Worm (Caenorhabditis elegans): ENCODE measurements around the gene K06B4.4.

- TF ChIP-seq unc-39 (tag; optimal IDR thresholded peaks at IDR 0.05) (no peak), tbx-2 (tag; optimal IDR thresholded peaks at IDR 0.05) (no peak), nhr-25 (tag; optimal IDR thresholded peaks at IDR 0.05) (no peak), pha-4 (tag; optimal IDR thresholded peaks at IDR 0.05) (no peak), pqm-1 (tag; optimal IDR thresholded peaks at IDR 0.05) (no peak), snpc-4 (tag; optimal IDR thresholded peaks at IDR 0.05) (no peak), nhr-23 (tag; optimal IDR thresholded peaks at IDR 0.05) (no peak), lin-39 (tag; optimal IDR thresholded peaks at IDR 0.05) (no peak), lin-15B (tag; optimal IDR thresholded peaks at IDR 0.05) (no peak), elt-1 (tag; optimal IDR thresholded peaks at IDR 0.05) (no peak), nhr-12 (tag; optimal IDR thresholded peaks at IDR 0.05) (no peak)
Observed at ce11 chrV:15687660-15688059, 18.7 kb downstream of the K06B4.4 start, which contains the start of gene nhr-197.
